Fruit fly (Drosophila melanogaster) whole organism, adult: ENCODE data around the gene CG10576.

Experiments
- CG7045 ChIP-seq: fragments of 200-800 bp; sonication (Bioruptor generic); optimal IDR thresholded peaks from 2 replicates; lab custom pipeline; 2017; ENCODE audit warnings: missing biosample characterization, mild to moderate bottlenecking, missing genetic modification characterization
- CG7101 ChIP-seq: fragments of 200-800 bp; sonication (Bioruptor generic); optimal IDR thresholded peaks from 2 replicates; lab custom pipeline; 2018; ENCODE audit warnings: missing biosample characterization, mild to moderate bottlenecking, missing genetic modification characterization, moderate library complexity
- Clk ChIP-seq: fragments of 200-800 bp; sonication (Bioruptor generic); optimal IDR thresholded peaks from 2 replicates; lab custom pipeline; 2017; ENCODE audit warnings: missing biosample characterization, missing genetic modification characterization
- Mnt ChIP-seq: fragments of 200-800 bp; sonication (Bioruptor generic); optimal IDR thresholded peaks from 2 replicates; lab custom pipeline; 2016; ENCODE audit warnings: missing biosample characterization, mild to moderate bottlenecking, missing genetic modification characterization
- cnc ChIP-seq, 2 experiments: fragments of >200 bp; optimal IDR thresholded peaks; 2 replicates each; lab custom pipeline; 2017
- kay ChIP-seq: fragments of 200-800 bp; sonication (Bioruptor generic); peaks from one replicate; lab custom pipeline; 2016; ENCODE audit warnings: missing biosample characterization, missing genetic modification characterization, borderline replicate concordance
- ovo ChIP-seq: fragments of 200-800 bp; sonication (Bioruptor generic); optimal IDR thresholded peaks from 2 replicates; lab custom pipeline; 2016; ENCODE audit warnings: missing biosample characterization, missing genetic modification characterization
- tj ChIP-seq: fragments of 200-800 bp; sonication (Bioruptor generic); optimal IDR thresholded peaks from 3 replicates; lab custom pipeline; 2017; ENCODE audit warnings: missing biosample characterization, mild to moderate bottlenecking, missing genetic modification characterization, moderate library complexity

dm6 chr3L:5802733-5803132 lies 37.2 kb upstream of the CG10576 start, which contains the start of gene CG42272:
- TF ChIP-seq kay (no peak), ovo (GFP tag; lab: Kevin White, UChicago) (no peak), CG7101 (no peak), Mnt (GFP tag; lab: Kevin White, UChicago) (no peak), Clk (GFP tag; lab: Kevin White, UChicago) (no peak), cnc (optimal IDR thresholded peaks at IDR 0.05; lab: Kevin White, UChicago) (no peak), CG7045 (no peak), tj (GFP tag; lab: Kevin White, UChicago) (no peak)
